Fruit fly (Drosophila melanogaster) whole organism, embryonic: Measurements from ENCODE around the gene Bhmt.

Source experiments
- Antp ChIP-seq: fragments of 200-800 bp; sonication (Bioruptor generic); optimal IDR thresholded peaks from 3 replicates; lab custom pipeline; 2016; ENCODE audit warnings: missing biosample characterization, missing genetic modification characterization
- Awh ChIP-seq: fragments of 200-800 bp; sonication (Bioruptor generic); IDR thresholded peaks from 2 replicates; pipeline ENCODE4, ENCODE4 v1.3.6; 2022; ENCODE audit warnings: missing biosample characterization, missing genetic modification characterization
- B-H1 ChIP-seq: fragments of 200-800 bp; sonication (Bioruptor generic); IDR thresholded peaks from 3 replicates; pipeline ENCODE4 v1.3.6; 2022; ENCODE audit warnings: missing biosample characterization, missing genetic modification characterization
- CG10147 ChIP-seq: fragments of 200-800 bp; sonication (Bioruptor generic); optimal IDR thresholded peaks from 2 replicates; lab custom pipeline; 2019; ENCODE audit warnings: missing biosample characterization, mild to moderate bottlenecking, missing genetic modification characterization, moderate library complexity
- CG10209 ChIP-seq: fragments of 200-800 bp; sonication (Bioruptor generic); optimal IDR thresholded peaks from 3 replicates; lab custom pipeline; 2017; ENCODE audit warnings: missing biosample characterization, mild to moderate bottlenecking, missing genetic modification characterization, missing genetic modification reagents
- CG11695 ChIP-seq: fragments of 200-800 bp; sonication (Bioruptor generic); IDR thresholded peaks from 3 replicates; pipeline ENCODE4 v1.3.6; 2022; ENCODE audit warnings: missing biosample characterization, missing genetic modification characterization
- CG12219 ChIP-seq: fragments of 200-800 bp; sonication (Bioruptor generic); optimal IDR thresholded peaks from 3 replicates; lab custom pipeline; 2018; ENCODE audit warnings: missing biosample characterization, mild to moderate bottlenecking, missing genetic modification characterization
- CG12299 ChIP-seq: fragments of 200-800 bp; sonication (Bioruptor generic); optimal IDR thresholded peaks from 2 replicates; lab custom pipeline; 2018; ENCODE audit warnings: missing biosample characterization, mild to moderate bottlenecking, missing genetic modification characterization
- CG15011 ChIP-seq: fragments of 200-800 bp; sonication (Bioruptor generic); optimal IDR thresholded peaks from 3 replicates; lab custom pipeline; 2018; ENCODE audit warnings: missing biosample characterization, mild to moderate bottlenecking, missing genetic modification characterization
- CG1529 ChIP-seq: fragments of 200-800 bp; sonication (Bioruptor generic); optimal IDR thresholded peaks from 3 replicates; lab custom pipeline; 2018; ENCODE audit warnings: missing biosample characterization, missing genetic modification characterization
- CG16815 ChIP-seq: fragments of 200-800 bp; sonication (Bioruptor generic); optimal IDR thresholded peaks from 3 replicates; lab custom pipeline; 2017; ENCODE audit warnings: missing biosample characterization, mild to moderate bottlenecking, missing genetic modification characterization
- CG17612 ChIP-seq: fragments of 200-800 bp; sonication (Bioruptor generic); IDR thresholded peaks from 2 replicates; pipeline ENCODE4 v1.3.6; 2022; ENCODE audit warnings: missing biosample characterization, missing genetic modification characterization
- CG1832 ChIP-seq: fragments of 200-800 bp; sonication (Bioruptor generic); optimal IDR thresholded peaks from 2 replicates; lab custom pipeline; 2017; ENCODE audit warnings: missing biosample characterization, mild to moderate bottlenecking, missing genetic modification characterization, inconsistent platforms
- CG18619 ChIP-seq: fragments of 200-800 bp; sonication (Bioruptor generic); optimal IDR thresholded peaks from 3 replicates; lab custom pipeline; 2017; ENCODE audit warnings: missing biosample characterization, mild to moderate bottlenecking, missing genetic modification characterization
- CG2199 ChIP-seq: fragments of 200-800 bp; sonication (Bioruptor generic); IDR thresholded peaks from 3 replicates; pipeline ENCODE4 v1.3.6; 2022; ENCODE audit warnings: missing biosample characterization, missing genetic modification characterization
- CG2875 ChIP-seq: fragments of 200-800 bp; sonication (Bioruptor generic); optimal IDR thresholded peaks from 2 replicates; lab custom pipeline; 2017; ENCODE audit warnings: missing biosample characterization, mild to moderate bottlenecking, missing genetic modification characterization, missing genetic modification reagents
- CG4328 ChIP-seq: fragments of 200-800 bp; sonication (Bioruptor generic); optimal IDR thresholded peaks from 3 replicates; lab custom pipeline; 2017; ENCODE audit warnings: missing biosample characterization, missing genetic modification reagents, missing genetic modification characterization
- CG4424 ChIP-seq: fragments of 200-800 bp; sonication (Bioruptor generic); optimal IDR thresholded peaks from 3 replicates; lab custom pipeline; 2016; ENCODE audit warnings: missing biosample characterization, missing genetic modification characterization
- CG4617 ChIP-seq: fragments of 200-800 bp; sonication (Bioruptor generic); optimal IDR thresholded peaks from 3 replicates; lab custom pipeline; 2016; ENCODE audit warnings: missing biosample characterization, missing genetic modification characterization, borderline replicate concordance
- CG6813 ChIP-seq: fragments of 200-800 bp; sonication (Bioruptor generic); optimal IDR thresholded peaks from 2 replicates; lab custom pipeline; 2017; ENCODE audit warnings: missing biosample characterization, missing genetic modification characterization, mild to moderate bottlenecking, moderate library complexity, missing genetic modification reagents
- CTCF ChIP-seq: fragments of 200-800 bp; sonication (Bioruptor generic); optimal IDR thresholded peaks from 2 replicates; lab custom pipeline; 2017; ENCODE audit warnings: missing biosample characterization, mild to moderate bottlenecking, missing genetic modification characterization, moderate library complexity
- Doc2 ChIP-seq: fragments of 200-800 bp; sonication (Bioruptor generic); IDR thresholded peaks from 2 replicates; pipeline ENCODE4 v1.3.6; 2022; ENCODE audit warnings: missing biosample characterization, missing genetic modification characterization
- Dp ChIP-seq: fragments of 200-800 bp; sonication (Bioruptor generic); optimal IDR thresholded peaks from 2 replicates; lab custom pipeline; 2018; ENCODE audit warnings: missing biosample characterization, mild to moderate bottlenecking, missing genetic modification characterization, moderate library complexity
- Ets97D ChIP-seq: fragments of 200-800 bp; sonication (Bioruptor generic); optimal IDR thresholded peaks from 3 replicates; lab custom pipeline; 2016; ENCODE audit warnings: missing biosample characterization, missing genetic modification characterization
- H2.0 ChIP-seq: fragments of 200-800 bp; sonication (Bioruptor generic); IDR thresholded peaks from 2 replicates; pipeline ENCODE4 v1.3.6; 2022; ENCODE audit warnings: missing biosample characterization, missing genetic modification characterization
- Myb ChIP-seq: fragments of 200-800 bp; sonication (Bioruptor generic); optimal IDR thresholded peaks from 2 replicates; lab custom pipeline; 2016; ENCODE audit warnings: missing biosample characterization, missing genetic modification characterization
- NK7.1 ChIP-seq: fragments of 200-800 bp; sonication (Bioruptor generic); optimal IDR thresholded peaks from 3 replicates; lab custom pipeline; 2016; ENCODE audit warnings: missing biosample characterization, missing genetic modification characterization
- Sox100B ChIP-seq: fragments of 200-800 bp; sonication (Bioruptor generic); optimal IDR thresholded peaks from 3 replicates; lab custom pipeline; 2018; ENCODE audit warnings: missing biosample characterization, mild to moderate bottlenecking, missing genetic modification characterization
- Sry-δ ChIP-seq: fragments of 200-800 bp; sonication (Bioruptor generic); optimal IDR thresholded peaks from 2 replicates; lab custom pipeline; 2016; ENCODE audit warnings: missing biosample characterization, missing genetic modification characterization
- Stat92E ChIP-seq, 3 experiments: fragments of >200 bp in 2 of 3; fragments of 200-800 bp in 1 of 3; sonication (Bioruptor generic) in 1 of 3; optimal IDR thresholded peaks; 2 replicates each; lab custom pipeline; 2017 to 2019; ENCODE audit warnings: missing biosample characterization in 3 of 3, missing genetic modification characterization in 3 of 3, mild to moderate bottlenecking in 1 of 3, moderate library complexity in 1 of 3
- Taf1 ChIP-seq: fragments of 200-800 bp; sonication (Bioruptor generic); IDR thresholded peaks from 2 replicates; pipeline ENCODE4 v1.3.6; 2022; ENCODE audit warnings: missing biosample characterization, missing genetic modification characterization
- Usf ChIP-seq: fragments of 200-800 bp; sonication (Bioruptor generic); optimal IDR thresholded peaks from 2 replicates; lab custom pipeline; 2017; ENCODE audit warnings: missing genotype, missing biosample characterization, missing genetic modification characterization
- bab2 ChIP-seq: fragments of 200-800 bp; sonication (Bioruptor generic); optimal IDR thresholded peaks from 2 replicates; lab custom pipeline; 2016; ENCODE audit warnings: missing biosample characterization, missing genetic modification characterization
- cwo ChIP-seq: fragments of 200-800 bp; sonication (Bioruptor generic); optimal IDR thresholded peaks from 3 replicates; lab custom pipeline; 2017; ENCODE audit warnings: missing biosample characterization, missing genetic modification characterization, mild to moderate bottlenecking, moderate library complexity, missing genetic modification reagents
- fu2 ChIP-seq: fragments of 200-800 bp; sonication (Bioruptor generic); optimal IDR thresholded peaks from 2 replicates; lab custom pipeline; 2016; ENCODE audit warnings: missing biosample characterization, missing genetic modification characterization
- hbn ChIP-seq: fragments of 200-800 bp; sonication (Bioruptor generic); IDR thresholded peaks from 2 replicates; pipeline ENCODE4 v1.3.6; 2022; ENCODE audit warnings: missing biosample characterization, missing genetic modification characterization; ENCODE audit not compliant: partially characterized antibody
- hkb ChIP-seq, 2 experiments: fragments of 200-800 bp in 1 of 2; fragments of >200 bp in 1 of 2; sonication (Bioruptor generic) in 1 of 2; IDR thresholded peaks in 1 of 2; optimal IDR thresholded peaks in 1 of 2; 2 replicates each; pipeline versions ENCODE4 v1.3.6 to Lab custom; 2017 to 2022; ENCODE audit warnings: missing biosample characterization in 1 of 2, missing genetic modification characterization in 1 of 2
- inv ChIP-seq: fragments of 200-800 bp; sonication (Bioruptor generic); IDR thresholded peaks from 2 replicates; pipeline ENCODE4 v1.3.6; 2022; ENCODE audit warnings: missing biosample characterization, missing genetic modification characterization; ENCODE audit not compliant: partially characterized antibody
- ken ChIP-seq: fragments of 200-800 bp; sonication (Bioruptor generic); IDR thresholded peaks from 3 replicates; pipeline ENCODE4 v1.3.6; 2022; ENCODE audit warnings: missing biosample characterization, missing genetic modification characterization
- lmd ChIP-seq: fragments of 200-800 bp; sonication (Bioruptor generic); IDR thresholded peaks from 2 replicates; pipeline ENCODE4 v1.3.6; 2022; ENCODE audit warnings: missing biosample characterization, missing genetic modification characterization
- nerfin-1 ChIP-seq: fragments of 200-800 bp; sonication (Bioruptor generic); optimal IDR thresholded peaks from 3 replicates; lab custom pipeline; 2019; ENCODE audit warnings: missing biosample characterization, mild to moderate bottlenecking, missing genetic modification characterization, moderate library complexity
- nmo ChIP-seq: fragments of 200-800 bp; sonication (Bioruptor generic); optimal IDR thresholded peaks from 2 replicates; lab custom pipeline; 2018; ENCODE audit warnings: missing biosample characterization, mild to moderate bottlenecking, missing genetic modification characterization, moderate library complexity
- pzg ChIP-seq: fragments of 200-800 bp; sonication (Bioruptor generic); optimal IDR thresholded peaks from 3 replicates; lab custom pipeline; 2018; ENCODE audit warnings: missing biosample characterization, mild to moderate bottlenecking, missing genetic modification characterization, moderate library complexity
- row ChIP-seq: fragments of 200-800 bp; sonication (Bioruptor generic); IDR thresholded peaks from 3 replicates; pipeline ENCODE4 v1.3.6; 2022; ENCODE audit warnings: missing biosample characterization, missing genetic modification characterization
- run ChIP-seq: fragments of 200-800 bp; sonication (Bioruptor generic); optimal IDR thresholded peaks from 3 replicates; lab custom pipeline; 2018; ENCODE audit warnings: missing biosample characterization, mild to moderate bottlenecking, missing genetic modification characterization
- scrt ChIP-seq: fragments of 200-800 bp; sonication (Bioruptor generic); optimal IDR thresholded peaks from 2 replicates; lab custom pipeline; 2018; ENCODE audit warnings: missing biosample characterization, mild to moderate bottlenecking, missing genetic modification characterization, moderate library complexity
- tll ChIP-seq, 2 experiments: fragments of 200-800 bp in 1 of 2; fragments of >200 bp in 1 of 2; sonication (Bioruptor generic) in 1 of 2; optimal IDR thresholded peaks; 2 replicates each; lab custom pipeline; 2017 to 2019; ENCODE audit warnings: missing biosample characterization in 2 of 2, missing genetic modification characterization in 2 of 2, mild to moderate bottlenecking in 1 of 2, moderate library complexity in 1 of 2
- unc-4 ChIP-seq: fragments of 200-800 bp; sonication (Bioruptor generic); IDR thresholded peaks from 2 replicates; pipeline ENCODE4 v1.3.6; 2022; ENCODE audit warnings: missing biosample characterization, missing genetic modification characterization; ENCODE audit not compliant: partially characterized antibody
- vvl ChIP-seq: fragments of 200-800 bp; sonication (Bioruptor generic); IDR thresholded peaks from 2 replicates; pipeline ENCODE4 v1.3.6; 2022; ENCODE audit warnings: missing biosample characterization, missing genetic modification characterization
- z ChIP-seq: fragments of 200-800 bp; sonication (Bioruptor generic); IDR thresholded peaks from 3 replicates; pipeline ENCODE4 v1.3.6; 2022; ENCODE audit warnings: missing biosample characterization, missing genetic modification characterization

Bhmt gene

DNA sequence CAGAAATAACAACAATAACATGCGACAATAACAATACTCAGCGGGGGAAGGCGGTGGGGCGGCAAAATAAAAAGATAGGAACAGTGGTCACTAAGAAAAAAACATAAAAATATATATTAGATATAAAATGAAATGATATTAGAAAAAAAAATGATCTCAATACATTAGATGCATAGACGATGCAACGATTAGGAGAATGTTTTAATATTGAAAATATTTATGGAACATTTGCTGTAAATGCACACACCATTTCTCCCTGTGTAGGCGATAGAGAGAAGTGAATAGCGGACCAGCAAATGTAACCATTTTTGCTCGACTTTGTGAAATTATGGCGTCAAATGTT, 9.1 kb upstream of the Bhmt start (continued):
- TF ChIP-seq cwo (GFP tag; lab: Kevin White, UChicago) (peak; percentile 81), nmo (GFP tag; lab: Kevin White, UChicago) (peak; percentile 65), CG6813 (peak; percentile 74), Stat92E (GFP tag; optimal IDR thresholded peaks at IDR 0.05; lab: Kevin White, UChicago) (no peak), hbn (GFP tag; lab: Robert Waterston, UW) (no peak), Awh (GFP tag; lab: Robert Waterston, UW) (peak; percentile 71), CG2875 (GFP tag; lab: Kevin White, UChicago) (peak; percentile 3), Usf (GFP tag; lab: Kevin White, UChicago) (peak; percentile 33), fu2 (GFP tag; lab: Kevin White, UChicago) (peak; percentile 39), CTCF (GFP tag; lab: Kevin White, UChicago) (no peak), CG10209 (GFP tag; lab: Kevin White, UChicago) (peak; percentile 68), NK7.1 (GFP tag; lab: Kevin White, UChicago) (peak; percentile 10), hkb (optimal IDR thresholded peaks at IDR 0.05; lab: Kevin White, UChicago) (no peak), hkb (GFP tag; IDR thresholded peaks at IDR 0.05; lab: Robert Waterston, UW) (peak; percentile 90), z (GFP tag; lab: Robert Waterston, UW) (peak; percentile 24; the same call in 1 of the 3 replicates), CG17612 (GFP tag; lab: Robert Waterston, UW) (peak; percentile 78), H2.0 (GFP tag; lab: Robert Waterston, UW) (peak; percentile 88), Sox100B (GFP tag; lab: Kevin White, UChicago) (peak; percentile 16), CG10147 (peak; percentile 75), Dp (GFP tag; lab: Kevin White, UChicago) (no peak), CG1832 (no peak), Doc2 (GFP tag; lab: Robert Waterston, UW) (peak; percentile 69; the same call in 1 of the 2 replicates), pzg (GFP tag; lab: Kevin White, UChicago) (no peak), unc-4 (GFP tag; lab: Robert Waterston, UW) (no peak), scrt (GFP tag; lab: Kevin White, UChicago) (peak; percentile 76), CG2199 (peak; percentile 63; the same call in 1 of the 3 replicates), Myb (GFP tag; lab: Kevin White, UChicago) (peak; percentile 13), CG4328 (GFP tag; lab: Kevin White, UChicago) (no peak), tll (GFP tag; optimal IDR thresholded peaks at IDR 0.05; lab: Kevin White, UChicago) (no peak), CG12219 (GFP tag; lab: Kevin White, UChicago) (peak; percentile 37), Taf1 (peak; percentile 95), row (peak; percentile 95), bab2 (GFP tag; lab: Kevin White, UChicago) (peak; percentile 4), CG16815 (GFP tag; lab: Kevin White, UChicago) (peak; percentile 8), ken (GFP tag; lab: Robert Waterston, UW) (peak; percentile 65; the same call in 2 of the 3 replicates), vvl (GFP tag; lab: Robert Waterston, UW) (peak; percentile 92), CG12299 (tag; lab: Kevin White, UChicago) (peak; percentile 68), B-H1 (GFP tag; lab: Robert Waterston, UW) (peak; percentile 85), Sry-δ (GFP tag; lab: Kevin White, UChicago) (no peak), CG4424 (peak; percentile 69), nerfin-1 (peak; percentile 0), CG11695 (peak; percentile 94), CG18619 (GFP tag; lab: Kevin White, UChicago) (peak; percentile 66), CG1529 (no peak), run (tag; lab: Kevin White, UChicago) (peak; percentile 47), lmd (GFP tag; lab: Robert Waterston, UW) (peak; percentile 94), inv (GFP tag; lab: Robert Waterston, UW) (no peak), CG15011 (peak; percentile 27), CG4617 (peak; percentile 34), Ets97D (GFP tag; lab: Kevin White, UChicago) (peak; percentile 14), Antp (GFP tag; lab: Kevin White, UChicago) (no peak)
